Worm (Caenorhabditis elegans): Measurements from ENCODE around the gene memi-1.
A peak's percentile ranks its signal among the peaks of the same experiment; 100 is the strongest.

memi-1 gene

DNA sequence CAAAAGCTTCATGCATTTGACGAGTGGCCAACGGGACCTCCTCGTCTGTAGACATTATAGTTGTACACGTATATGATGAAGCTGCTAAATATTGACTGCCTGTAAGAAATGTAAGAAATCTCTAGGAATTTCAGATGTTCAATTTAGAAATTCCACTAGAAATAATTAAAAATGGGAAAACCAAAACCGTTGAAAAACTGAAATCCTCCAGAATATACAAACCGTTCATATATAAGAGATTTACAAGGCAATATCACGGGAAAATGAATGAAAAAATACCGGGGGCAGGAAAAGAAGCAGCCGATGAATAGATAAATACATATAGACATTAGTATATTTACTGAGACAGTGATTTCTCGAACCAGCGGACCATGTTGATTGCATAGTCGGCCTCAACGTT, 42.3 kb upstream of the memi-1 start, which contains the start of gene dpf-7:
Gene dpf-7 (minus strand): TSS at position 101 of the 400 bp plus-strand sequence.
- TF ChIP-seq unc-55 (GFP tag; optimal IDR thresholded peaks at IDR 0.05) (no peak), ceh-22 (tag; optimal IDR thresholded peaks at IDR 0.05) (no peak), zip-5 (tag; optimal IDR thresholded peaks at IDR 0.05) (no peak), ceh-31 (tag; optimal IDR thresholded peaks at IDR 0.05) (no peak), ceh-30 (tag; optimal IDR thresholded peaks at IDR 0.05) (no peak), nhr-232 (tag; optimal IDR thresholded peaks at IDR 0.05) (no peak), ceh-6 (GFP tag; optimal IDR thresholded peaks at IDR 0.05) (no peak), ceh-48 (tag; optimal IDR thresholded peaks at IDR 0.05) (no peak), hlh-30 (tag; optimal IDR thresholded peaks at IDR 0.05; ENCODE audit: insufficient read depth) (no peak), C08G9.2 (tag; optimal IDR thresholded peaks at IDR 0.05) (no peak), dve-1 (tag; optimal IDR thresholded peaks at IDR 0.05) (no peak), C38D4.7 (GFP tag; optimal IDR thresholded peaks at IDR 0.05) (no peak), pqm-1 (tag; optimal IDR thresholded peaks at IDR 0.05) (no peak), sox-4 (tag; optimal IDR thresholded peaks at IDR 0.05) (no peak), hlh-15 (tag; optimal IDR thresholded peaks at IDR 0.05) (no peak), T23F11.4 (GFP tag; optimal IDR thresholded peaks at IDR 0.05) (no peak), pha-4 (tag; optimal IDR thresholded peaks at IDR 0.05) (no peak)

DNA sequence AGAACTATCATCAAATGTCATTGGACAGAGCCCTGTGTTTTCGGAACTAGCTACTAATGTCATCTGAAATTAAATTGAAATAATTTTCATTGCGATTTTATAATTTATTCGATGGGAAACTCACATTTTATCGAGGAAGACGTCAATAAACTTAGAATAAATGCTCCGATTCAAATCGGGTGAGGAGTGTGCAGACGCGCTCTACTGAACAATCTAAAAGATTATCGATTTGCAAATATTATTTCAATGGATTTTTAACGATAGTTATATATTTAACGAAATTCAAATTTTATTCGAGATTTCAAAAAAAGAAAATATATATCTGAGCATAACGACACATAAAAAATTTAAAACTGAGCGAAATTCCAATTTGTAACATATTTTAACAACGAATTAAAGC, 38.9 kb upstream of the memi-1 start, which contains the start of gene eor-1:
Gene eor-1 (minus strand): TSS at position 65 of the 400 bp plus-strand sequence.
- peak; percentile 26 for TF ChIP-seq unc-42 (tag; optimal IDR thresholded peaks at IDR 0.05)
- peak; percentile 39 for TF ChIP-seq ceh-31 (tag; optimal IDR thresholded peaks at IDR 0.05)
- TF ChIP-seq pqm-1 (tag; optimal IDR thresholded peaks at IDR 0.05): no peak
- no peak for TF ChIP-seq K09A11.1 (tag; optimal IDR thresholded peaks at IDR 0.05; ENCODE audit: insufficient read depth)
- TF ChIP-seq ceh-34 (tag; optimal IDR thresholded peaks at IDR 0.05): peak; percentile 9
- peak; percentile 45 for TF ChIP-seq nfya-1 (tag; optimal IDR thresholded peaks at IDR 0.05)
- TF ChIP-seq ceh-45 (GFP tag; IDR thresholded peaks at IDR 0.05): no peak
- no peak for TF ChIP-seq ref-2 (tag; optimal IDR thresholded peaks at IDR 0.05)
- TF ChIP-seq unc-55 (GFP tag; optimal IDR thresholded peaks at IDR 0.05): no peak
- peak; percentile 93 for TF ChIP-seq ceh-48 (tag; optimal IDR thresholded peaks at IDR 0.05)
- TF ChIP-seq pha-4 (tag; optimal IDR thresholded peaks at IDR 0.05): no peak

- TF ChIP-seq pat-9 (tag; optimal IDR thresholded peaks at IDR 0.05) (no peak), che-1 (tag; optimal IDR thresholded peaks at IDR 0.05) (no peak), lin-11 (tag; optimal IDR thresholded peaks at IDR 0.05) (no peak), dve-1 (tag; optimal IDR thresholded peaks at IDR 0.05) (no peak), C38D4.7 (GFP tag; optimal IDR thresholded peaks at IDR 0.05) (no peak), pax-1 (tag; optimal IDR thresholded peaks at IDR 0.05) (no peak), C08G9.2 (tag; optimal IDR thresholded peaks at IDR 0.05) (no peak), lim-6 (tag; optimal IDR thresholded peaks at IDR 0.05) (no peak)
Observed at ce11 chrIV:4795111-4795510, 34.9 kb upstream of the memi-1 start.

- no peak for TF ChIP-seq tbx-7 (tag; optimal IDR thresholded peaks at IDR 0.05)
- no peak for TF ChIP-seq tbx-2 (tag; optimal IDR thresholded peaks at IDR 0.05)
- no peak for TF ChIP-seq gmeb-2 (tag; optimal IDR thresholded peaks at IDR 0.05)
- no peak for TF ChIP-seq C38D4.7 (GFP tag; optimal IDR thresholded peaks at IDR 0.05)
- TF ChIP-seq Y22D7AL.16 (tag; optimal IDR thresholded peaks at IDR 0.05): no peak
- TF ChIP-seq sdc-2 (tag; optimal IDR thresholded peaks at IDR 0.05): no peak
- TF ChIP-seq hlh-6 (tag; optimal IDR thresholded peaks at IDR 0.05): no peak
- TF ChIP-seq sox-2 (GFP tag; IDR thresholded peaks at IDR 0.05): no peak
- no peak for TF ChIP-seq sox-4 (tag; optimal IDR thresholded peaks at IDR 0.05)
- no peak for TF ChIP-seq ceh-6 (GFP tag; optimal IDR thresholded peaks at IDR 0.05)
- TF ChIP-seq pha-2 (tag; optimal IDR thresholded peaks at IDR 0.05): no peak
- TF ChIP-seq ceh-31 (tag; optimal IDR thresholded peaks at IDR 0.05): no peak
- TF ChIP-seq hlh-13 (GFP tag; optimal IDR thresholded peaks at IDR 0.05): no peak
- TF ChIP-seq eyg-1 (tag; optimal IDR thresholded peaks at IDR 0.05): no peak
Observed at ce11 chrIV:4789445-4789844, 29.2 kb upstream of the memi-1 start, which contains the start of gene R11E3.1. Gene R11E3.1 (plus strand): TSS chrIV:4789745.

Data from whole organism, late embryonic.